Worm (Caenorhabditis elegans) whole organism, late embryonic: ENCODE data around the gene F48F7.6.

Experiments used
- ceh-24 ChIP-seq: sonication (generic microtip); optimal IDR thresholded peaks from 2 replicates; lab custom pipeline; 2016; ENCODE audit warnings: mild to moderate bottlenecking, missing genetic modification characterization, missing compliant biosample characterization
- ceh-9 ChIP-seq: sonication (generic microtip); optimal IDR thresholded peaks from 2 replicates; lab custom pipeline; 2016; ENCODE audit warnings: mild to moderate bottlenecking, missing genetic modification characterization, inconsistent platforms, missing compliant biosample characterization
- elt-2 ChIP-seq: sonication (generic microtip); optimal IDR thresholded peaks from 2 replicates; lab custom pipeline; 2016; ENCODE audit warnings: missing genetic modification reagents, missing genetic modification characterization, missing compliant biosample characterization
- lim-6 ChIP-seq: sonication (generic microtip); optimal IDR thresholded peaks from 2 replicates; lab custom pipeline; 2016; ENCODE audit warnings: missing genetic modification characterization, missing compliant biosample characterization
- lin-11 ChIP-seq: fragments of 200-800 bp; sonication (Bioruptor generic); optimal IDR thresholded peaks from 2 replicates; lab custom pipeline; 2018; ENCODE audit warnings: mild to moderate bottlenecking, missing genetic modification characterization, missing compliant biosample characterization
- nfya-1 ChIP-seq: sonication (generic microtip); optimal IDR thresholded peaks from 2 replicates; lab custom pipeline; 2017; ENCODE audit warnings: missing genetic modification characterization, mild to moderate bottlenecking, missing compliant biosample characterization, antibody characterized with exemption, moderate library complexity
- pag-3 ChIP-seq: sonication (generic microtip); optimal IDR thresholded peaks from 2 replicates; lab custom pipeline; 2016; ENCODE audit warnings: missing compliant biosample characterization, missing genetic modification characterization, borderline replicate concordance
- pax-1 ChIP-seq: fragments of 150-350 bp; optimal IDR thresholded peaks from 2 replicates; lab custom pipeline; 2014; ENCODE audit warnings: missing biosample characterization, missing genetic modification characterization
- sox-4 ChIP-seq: sonication (generic microtip); optimal IDR thresholded peaks from 2 replicates; lab custom pipeline; 2017; ENCODE audit warnings: mild to moderate bottlenecking, missing genetic modification characterization, inconsistent platforms, missing compliant biosample characterization
- syd-9 ChIP-seq: sonication (generic microtip); optimal IDR thresholded peaks from 2 replicates; lab custom pipeline; 2016; ENCODE audit warnings: mild to moderate bottlenecking, missing genetic modification characterization, moderate library complexity, missing compliant biosample characterization
- ttx-3 ChIP-seq: sonication (generic microtip); optimal IDR thresholded peaks from 2 replicates; lab custom pipeline; 2016; ENCODE audit warnings: missing genetic modification reagents, missing genetic modification characterization, missing compliant biosample characterization
- unc-55 ChIP-seq: sonication (generic microtip); optimal IDR thresholded peaks from 2 replicates; lab custom pipeline; 2017; ENCODE audit warnings: missing biosample characterization, missing genetic modification reagents, missing genetic modification characterization

- TF ChIP-seq lin-11 (tag; lab: Kevin White, UChicago) (no peak), elt-2 (tag; lab: Kevin White, UChicago) (no peak), nfya-1 (tag; lab: Kevin White, UChicago) (no peak), ceh-9 (tag; lab: Kevin White, UChicago) (no peak), lim-6 (no peak), ceh-24 (tag; lab: Kevin White, UChicago) (no peak), sox-4 (tag; lab: Kevin White, UChicago) (no peak), pag-3 (tag; lab: Kevin White, UChicago) (no peak), unc-55 (GFP tag; lab: Kevin White, UChicago) (no peak), pax-1 (tag; lab: Kevin White, UChicago) (no peak), syd-9 (tag; lab: Kevin White, UChicago) (no peak), ttx-3 (tag; lab: Kevin White, UChicago) (no peak)
These were observed 25.3 kb upstream of the F48F7.6 start for ce11 chrX:13952347-13952746.
